Worm (Caenorhabditis elegans) whole organism, mixed stage, embryonic: ENCODE data around the gene ZK742.3.
A peak's percentile ranks its signal among the peaks of the same experiment; 100 is the strongest.

Source experiments
- M03D4.4 ChIP-seq: sonication (generic microtip); optimal IDR thresholded peaks from 2 replicates; lab custom pipeline; 2017; ENCODE audit warnings: mild to moderate bottlenecking, missing genetic modification characterization, missing compliant biosample characterization
- blmp-1 ChIP-seq: fragments of 150-350 bp; optimal IDR thresholded peaks from 2 replicates; lab custom pipeline; 2014; ENCODE audit warnings: missing biosample characterization, missing genetic modification characterization
- ceh-39 ChIP-seq: fragments of 150-350 bp; optimal IDR thresholded peaks from 2 replicates; lab custom pipeline; 2014; ENCODE audit warnings: missing biosample characterization, missing genetic modification characterization
- ceh-43 ChIP-seq: fragments of 200-800 bp; sonication (Bioruptor generic); optimal IDR thresholded peaks from 2 replicates; lab custom pipeline; 2018; ENCODE audit warnings: mild to moderate bottlenecking, missing genetic modification characterization, moderate library complexity, missing compliant biosample characterization
- ceh-83 ChIP-seq: fragments of 200-800 bp; sonication (Bioruptor generic); optimal IDR thresholded peaks from 2 replicates; lab custom pipeline; 2018; ENCODE audit warnings: mild to moderate bottlenecking, missing genetic modification characterization, missing compliant biosample characterization
- ces-1 ChIP-seq: fragments of 150-350 bp; optimal IDR thresholded peaks from 2 replicates; lab custom pipeline; 2014; ENCODE audit warnings: missing biosample characterization, missing genetic modification reagents, missing genetic modification characterization
- cnd-1 ChIP-seq: fragments of 200-800 bp; sonication (Bioruptor generic); optimal IDR thresholded peaks from 2 replicates; lab custom pipeline; 2018; ENCODE audit warnings: mild to moderate bottlenecking, missing genetic modification characterization, missing compliant biosample characterization
- drap-1 ChIP-seq: fragments of 200-800 bp; sonication (Bioruptor generic); optimal IDR thresholded peaks from 3 replicates; lab custom pipeline; 2018; ENCODE audit warnings: mild to moderate bottlenecking, missing genetic modification characterization, missing compliant biosample characterization
- elt-1 ChIP-seq: sonication (generic microtip); optimal IDR thresholded peaks from 2 replicates; lab custom pipeline; 2017; ENCODE audit warnings: missing genetic modification characterization, mild to moderate bottlenecking, missing compliant biosample characterization, antibody characterized with exemption, moderate library complexity, borderline replicate concordance; ENCODE audit not compliant: insufficient read depth
- elt-3 ChIP-seq: fragments of 150-350 bp; optimal IDR thresholded peaks from 2 replicates; lab custom pipeline; 2014; ENCODE audit warnings: missing biosample characterization, missing genetic modification characterization
- ham-2 ChIP-seq: fragments of 200-800 bp; sonication (Bioruptor generic); optimal IDR thresholded peaks from 2 replicates; lab custom pipeline; 2018; ENCODE audit warnings: mild to moderate bottlenecking, missing genetic modification characterization, missing compliant biosample characterization
- hlh-1 ChIP-seq: fragments of 150-350 bp; optimal IDR thresholded peaks from 2 replicates; lab custom pipeline; 2014; ENCODE audit warnings: missing biosample characterization, missing genetic modification reagents, missing genetic modification characterization
- lin-13 ChIP-seq: fragments of 150-350 bp; optimal IDR thresholded peaks from 2 replicates; lab custom pipeline; 2014; ENCODE audit warnings: missing biosample characterization, missing genetic modification characterization
- lin-32 ChIP-seq: fragments of 200-800 bp; sonication (Bioruptor generic); optimal IDR thresholded peaks from 2 replicates; lab custom pipeline; 2018; ENCODE audit warnings: mild to moderate bottlenecking, missing genetic modification characterization, missing compliant biosample characterization
- lsy-2 ChIP-seq: fragments of 150-350 bp; optimal IDR thresholded peaks from 2 replicates; lab custom pipeline; 2014; ENCODE audit warnings: missing biosample characterization, missing genetic modification characterization
- mep-1 ChIP-seq: fragments of 150-350 bp; optimal IDR thresholded peaks from 2 replicates; lab custom pipeline; 2017; ENCODE audit warnings: missing biosample characterization, missing genetic modification reagents, missing genetic modification characterization, inconsistent platforms
- mls-2 ChIP-seq: sonication (generic microtip); optimal IDR thresholded peaks from 2 replicates; lab custom pipeline; 2016; ENCODE audit warnings: mild to moderate bottlenecking, missing genetic modification characterization, moderate library complexity, missing compliant biosample characterization
- nhr-12 ChIP-seq: fragments of 150-350 bp; optimal IDR thresholded peaks from 2 replicates; lab custom pipeline; 2014; ENCODE audit warnings: missing biosample characterization, missing genetic modification characterization
- nhr-2 ChIP-seq: fragments of 150-350 bp; optimal IDR thresholded peaks from 2 replicates; lab custom pipeline; 2014; ENCODE audit warnings: missing biosample characterization, missing genetic modification characterization
- nhr-237 ChIP-seq: fragments of 150-350 bp; optimal IDR thresholded peaks from 2 replicates; lab custom pipeline; 2014; ENCODE audit warnings: missing biosample characterization, missing genetic modification characterization
- nhr-76 ChIP-seq: sonication (generic microtip); optimal IDR thresholded peaks from 2 replicates; lab custom pipeline; 2017; ENCODE audit warnings: missing biosample characterization, missing genetic modification characterization
- pha-4 ChIP-seq: fragments of 150-350 bp; optimal IDR thresholded peaks from 2 replicates; lab custom pipeline; 2018; ENCODE audit warnings: missing biosample characterization, missing genetic modification reagents, missing genetic modification characterization
- sem-2 ChIP-seq: fragments of 200-800 bp; sonication (Bioruptor generic); optimal IDR thresholded peaks from 2 replicates; lab custom pipeline; 2018; ENCODE audit warnings: mild to moderate bottlenecking, missing genetic modification characterization, missing compliant biosample characterization
- snpc-4 ChIP-seq: fragments of 150-350 bp; optimal IDR thresholded peaks from 2 replicates; lab custom pipeline; 2014; ENCODE audit warnings: missing biosample characterization, missing genetic modification characterization
- sptf-1 ChIP-seq: sonication (generic microtip); optimal IDR thresholded peaks from 2 replicates; lab custom pipeline; 2017; ENCODE audit warnings: mild to moderate bottlenecking, missing genetic modification characterization, moderate library complexity, missing compliant biosample characterization
- unc-120 ChIP-seq: sonication (generic microtip); optimal IDR thresholded peaks from 2 replicates; lab custom pipeline; 2017; ENCODE audit warnings: missing genetic modification characterization, missing compliant biosample characterization; ENCODE audit not compliant: poor library complexity, severe bottlenecking
- unc-39 ChIP-seq: fragments of 150-350 bp; optimal IDR thresholded peaks from 2 replicates; lab custom pipeline; 2014; ENCODE audit warnings: missing biosample characterization, missing genetic modification characterization
- zip-8 ChIP-seq: fragments of 150-350 bp; optimal IDR thresholded peaks from 2 replicates; lab custom pipeline; 2014; ENCODE audit warnings: missing biosample characterization, missing genetic modification characterization
- ztf-11 ChIP-seq: fragments of 150-350 bp; optimal IDR thresholded peaks from 2 replicates; lab custom pipeline; 2014; ENCODE audit warnings: missing biosample characterization, missing genetic modification characterization

Gene ZK742.3

DNA sequence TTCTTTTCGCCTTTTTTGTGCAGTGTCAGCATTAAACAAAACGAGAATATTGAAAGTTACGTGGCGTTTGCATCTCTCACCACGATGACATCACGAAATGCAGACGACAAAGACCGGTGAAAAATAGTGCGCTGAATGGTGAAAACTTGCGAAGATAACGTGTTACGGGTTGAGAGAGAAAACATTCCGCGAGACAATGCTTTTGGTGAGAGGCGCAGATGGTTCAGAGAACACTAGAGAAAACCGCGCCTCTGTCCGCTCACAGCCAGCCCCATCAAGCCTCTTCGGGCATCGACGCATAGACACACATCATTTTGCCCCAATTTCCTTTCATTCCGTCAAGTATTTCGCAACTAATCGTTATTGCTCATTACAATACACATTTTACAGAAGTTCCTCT lies 44.9 kb upstream of the ZK742.3 start, which contains the start of the genes C37C3.9 and C37C3.18 (continued):
- TF ChIP-seq mep-1, result peak; percentile 58
- no peak for TF ChIP-seq lin-32 (GFP tag; lab: Kevin White, UChicago)
- no peak for TF ChIP-seq elt-1 (tag; lab: Kevin White, UChicago)

DNA sequence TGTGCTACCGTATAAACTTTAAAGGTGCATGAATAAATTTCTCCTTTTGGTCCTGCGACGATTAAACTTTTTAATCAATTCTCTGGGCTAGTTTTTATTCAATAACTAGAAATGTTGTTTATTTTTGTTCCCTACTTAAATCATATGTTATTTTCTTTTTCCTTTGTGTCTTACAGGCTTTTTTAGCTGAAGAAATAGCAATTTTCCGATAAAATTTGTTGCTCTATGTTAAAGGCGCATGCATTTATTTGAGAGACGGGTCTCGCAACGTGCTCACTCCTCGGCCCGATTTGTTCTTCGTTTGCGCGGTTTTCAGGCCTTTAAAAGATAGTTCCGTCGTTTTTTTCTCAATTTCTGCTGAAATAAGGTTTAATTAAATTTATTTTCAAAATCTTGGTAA lies 44.2 kb upstream of the ZK742.3 start:
- no peak for TF ChIP-seq cnd-1 (tag; lab: Kevin White, UChicago)
- TF ChIP-seq ces-1 (GFP tag; lab: Kevin White, UChicago), result peak; percentile 11
- no peak for TF ChIP-seq pha-4 (tag; lab: Kevin White, UChicago)
- TF ChIP-seq nhr-76 (tag; lab: Kevin White, UChicago), result no peak
- peak; percentile 27 for TF ChIP-seq mep-1
- no peak for TF ChIP-seq sptf-1 (tag; lab: Kevin White, UChicago)
- TF ChIP-seq, all 35 proteins: peak for 2

DNA sequence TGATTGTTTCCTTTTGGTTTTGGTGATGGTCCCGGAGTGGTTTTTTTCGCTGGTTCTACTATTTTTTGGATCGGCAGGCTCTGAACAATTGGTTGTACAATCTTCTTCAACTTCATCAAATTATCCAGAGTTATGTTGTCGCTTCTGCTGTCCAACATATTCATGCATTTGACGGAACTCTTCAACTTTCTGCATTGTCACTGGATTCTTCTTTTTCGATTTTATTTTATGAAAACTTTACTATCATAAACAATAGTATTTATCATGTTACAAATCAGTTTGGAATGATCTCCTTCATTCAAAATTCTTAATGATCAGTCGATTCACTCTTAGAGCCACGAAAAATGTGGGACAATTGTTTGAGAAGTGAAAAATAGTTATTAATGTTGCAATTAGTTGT lies 42.4 kb upstream of the ZK742.3 start:
- TF ChIP-seq unc-39 (tag; lab: Kevin White, UChicago) (no peak), snpc-4 (tag; lab: Kevin White, UChicago) (no peak), lin-32 (GFP tag; lab: Kevin White, UChicago) (no peak), ces-1 (GFP tag; lab: Kevin White, UChicago) (no peak), M03D4.4 (no peak), nhr-76 (tag; lab: Kevin White, UChicago) (no peak), sem-2 (GFP tag; lab: Kevin White, UChicago) (no peak), nhr-12 (tag; lab: Kevin White, UChicago) (no peak), lsy-2 (tag; lab: Kevin White, UChicago) (no peak), ztf-11 (tag; lab: Kevin White, UChicago) (no peak), drap-1 (GFP tag; lab: Kevin White, UChicago) (no peak), nhr-2 (tag; lab: Kevin White, UChicago) (no peak)
- TF ChIP-seq, all 35 proteins: peak for 0

DNA sequence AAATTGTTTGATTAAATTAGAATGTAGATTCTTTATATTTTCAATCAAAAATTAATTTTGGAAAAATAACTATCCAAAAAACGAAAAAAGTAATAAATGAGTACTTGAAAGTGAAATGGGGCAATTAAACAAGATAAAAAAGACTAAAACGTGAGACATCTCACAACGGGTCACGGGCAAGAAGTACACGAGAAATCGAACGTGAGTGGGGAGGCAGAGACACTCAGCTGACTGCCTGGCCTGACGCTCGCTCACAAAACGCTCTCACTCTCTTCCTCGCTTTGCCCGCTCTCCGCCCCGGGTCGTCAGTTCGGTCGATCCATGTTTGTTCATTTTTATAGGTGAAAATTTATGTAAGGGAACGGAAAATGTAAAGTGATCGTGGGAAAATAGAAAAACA lies 38.5 kb upstream of the ZK742.3 start:
- TF ChIP-seq lsy-2 (tag; lab: Kevin White, UChicago), result no peak
- TF ChIP-seq sptf-1 (tag; lab: Kevin White, UChicago), result peak; percentile 56

DNA sequence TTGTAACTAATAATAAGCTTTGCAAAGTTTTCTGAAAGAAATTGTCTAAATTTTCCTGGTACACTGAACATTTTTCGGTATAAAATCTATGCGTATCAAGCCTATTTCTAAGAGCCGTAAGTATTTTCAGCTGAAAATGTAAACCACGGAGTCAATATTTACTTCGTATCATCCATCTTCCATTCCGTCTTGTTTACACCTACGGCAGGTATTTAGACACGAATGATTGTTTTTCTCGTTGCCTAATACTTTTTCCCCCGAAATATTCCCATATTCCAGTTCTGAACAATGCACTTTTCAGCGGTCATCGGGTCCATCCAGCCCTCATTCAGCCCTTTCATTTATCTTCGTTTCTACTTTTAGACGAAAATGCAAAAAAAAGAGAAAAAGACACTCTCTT lies 38.0 kb upstream of the ZK742.3 start:
- TF ChIP-seq ham-2 (GFP tag; lab: Kevin White, UChicago) (no peak), nhr-2 (tag; lab: Kevin White, UChicago) (no peak), ceh-83 (GFP tag; lab: Kevin White, UChicago) (no peak), pha-4 (tag; lab: Kevin White, UChicago) (peak; percentile 62)

DNA sequence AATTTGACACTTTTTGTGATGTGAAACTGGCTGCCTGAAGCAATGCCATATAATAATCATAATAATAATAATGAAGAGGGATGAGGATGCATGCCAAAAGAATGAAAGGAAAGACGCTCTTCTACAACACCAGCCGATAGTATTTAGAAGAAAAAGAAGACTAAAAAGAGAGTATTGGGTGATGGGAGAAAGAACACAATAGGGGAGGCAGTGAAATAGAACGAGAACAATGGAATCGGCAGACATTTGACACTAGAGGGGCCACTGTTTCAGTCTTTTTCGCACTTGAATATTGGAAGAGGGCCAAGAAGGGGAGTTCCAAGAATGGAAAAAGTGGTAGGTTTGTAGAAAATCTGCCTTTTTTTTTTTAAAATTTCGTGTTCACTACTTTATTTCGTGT lies 37.5 kb upstream of the ZK742.3 start, which contains the start of gene memo-1:
memo-1 (minus strand) TSS at position 2 of the 400 bp plus-strand sequence.
- TF ChIP-seq snpc-4 (tag; lab: Kevin White, UChicago) (no peak), lin-13 (tag; lab: Kevin White, UChicago) (no peak), zip-8 (tag; lab: Kevin White, UChicago) (no peak), M03D4.4 (no peak), ceh-43 (GFP tag; lab: Kevin White, UChicago) (no peak), ceh-39 (no peak), drap-1 (GFP tag; lab: Kevin White, UChicago) (no peak), elt-3 (tag; lab: Kevin White, UChicago) (no peak), lin-32 (GFP tag; lab: Kevin White, UChicago) (no peak), hlh-1 (no peak), ztf-11 (tag; lab: Kevin White, UChicago) (no peak), ces-1 (GFP tag; lab: Kevin White, UChicago) (no peak), nhr-76 (tag; lab: Kevin White, UChicago) (no peak), sem-2 (GFP tag; lab: Kevin White, UChicago) (no peak), nhr-237 (tag; lab: Kevin White, UChicago) (no peak), blmp-1 (tag; lab: Kevin White, UChicago) (no peak)
- TF ChIP-seq, all 35 proteins: peak for 0

DNA sequence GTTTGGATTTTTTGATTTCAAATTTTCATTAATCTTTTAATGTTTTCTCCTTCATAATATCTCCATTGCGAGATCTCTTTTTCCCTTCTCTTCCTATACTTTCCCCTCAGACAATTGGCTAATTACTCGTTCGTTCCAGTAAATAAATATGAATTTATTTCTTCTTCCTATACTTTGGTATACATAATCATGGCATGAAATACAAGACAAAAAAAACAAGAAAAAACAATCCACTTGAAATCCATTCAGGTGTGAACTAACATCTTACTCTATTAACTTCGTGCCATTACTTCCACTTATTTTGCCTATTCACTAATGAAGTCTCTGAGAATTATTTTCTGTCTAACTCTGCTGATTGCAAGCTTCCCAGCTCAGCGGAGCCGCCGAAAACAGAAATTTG lies 32.5 kb upstream of the ZK742.3 start, which contains the start of gene grd-8:
grd-8 (plus strand) TSS at position 301 of the 400 bp plus-strand sequence.
- TF ChIP-seq mls-2 (tag; lab: Kevin White, UChicago), result no peak
- TF ChIP-seq nhr-76 (tag; lab: Kevin White, UChicago), result no peak
- TF ChIP-seq pha-4 (tag; lab: Kevin White, UChicago), result no peak
- no peak for TF ChIP-seq ham-2 (GFP tag; lab: Kevin White, UChicago)
- no peak for TF ChIP-seq unc-120 (tag; lab: Kevin White, UChicago)
- TF ChIP-seq lin-32 (GFP tag; lab: Kevin White, UChicago), result no peak
- no peak for TF ChIP-seq ceh-83 (GFP tag; lab: Kevin White, UChicago)
- no peak for TF ChIP-seq ztf-11 (tag; lab: Kevin White, UChicago)
- TF ChIP-seq ceh-39, result no peak
